Fruit fly (Drosophila melanogaster) whole organism, adult: ENCODE results near the gene CG32270.

Experiments
- CG11617 ChIP-seq: fragments of 200-800 bp; sonication (Bioruptor generic); optimal IDR thresholded peaks from 2 replicates; lab custom pipeline; 2017; ENCODE audit warnings: mild to moderate bottlenecking, missing biosample characterization, missing genetic modification reagents, missing genetic modification characterization
- CG12768 ChIP-seq: fragments of 200-800 bp; sonication (Bioruptor generic); optimal IDR thresholded peaks from 2 replicates; lab custom pipeline; 2017; ENCODE audit warnings: missing biosample characterization, missing genetic modification characterization, mild to moderate bottlenecking, moderate library complexity, missing genetic modification reagents
- CG14711 ChIP-seq: fragments of 200-800 bp; sonication (Bioruptor generic); optimal IDR thresholded peaks from 2 replicates; lab custom pipeline; 2018; ENCODE audit warnings: missing biosample characterization, mild to moderate bottlenecking, missing genetic modification characterization, moderate library complexity
- CG1620 ChIP-seq: fragments of 200-800 bp; sonication (Bioruptor generic); optimal IDR thresholded peaks from 2 replicates; lab custom pipeline; 2016; ENCODE audit warnings: missing biosample characterization, missing genetic modification characterization
- CG33017 ChIP-seq: fragments of 200-800 bp; sonication (Bioruptor generic); optimal IDR thresholded peaks from 2 replicates; lab custom pipeline; 2018; ENCODE audit warnings: missing biosample characterization, mild to moderate bottlenecking, missing genetic modification characterization, moderate library complexity
- CG5204 ChIP-seq: fragments of 200-800 bp; sonication (Bioruptor generic); optimal IDR thresholded peaks from 2 replicates; lab custom pipeline; 2016; ENCODE audit warnings: missing biosample characterization, missing genetic modification characterization
- CG7045 ChIP-seq: fragments of 200-800 bp; sonication (Bioruptor generic); optimal IDR thresholded peaks from 2 replicates; lab custom pipeline; 2017; ENCODE audit warnings: missing biosample characterization, mild to moderate bottlenecking, missing genetic modification characterization
- CG7101 ChIP-seq: fragments of 200-800 bp; sonication (Bioruptor generic); optimal IDR thresholded peaks from 2 replicates; lab custom pipeline; 2018; ENCODE audit warnings: missing biosample characterization, mild to moderate bottlenecking, missing genetic modification characterization, moderate library complexity
- Clk ChIP-seq: fragments of 200-800 bp; sonication (Bioruptor generic); optimal IDR thresholded peaks from 2 replicates; lab custom pipeline; 2017; ENCODE audit warnings: missing biosample characterization, missing genetic modification characterization
- Crg-1 ChIP-seq: fragments of 200-800 bp; sonication (Bioruptor generic); optimal IDR thresholded peaks from 2 replicates; lab custom pipeline; 2016; ENCODE audit warnings: missing biosample characterization, missing genetic modification characterization
- Hr96 ChIP-seq: fragments of 200-800 bp; sonication (Bioruptor generic); optimal IDR thresholded peaks from 2 replicates; lab custom pipeline; 2016; ENCODE audit warnings: missing biosample characterization, missing genetic modification characterization
- Mnt ChIP-seq: fragments of 200-800 bp; sonication (Bioruptor generic); optimal IDR thresholded peaks from 2 replicates; lab custom pipeline; 2016; ENCODE audit warnings: missing biosample characterization, mild to moderate bottlenecking, missing genetic modification characterization
- bab1 ChIP-seq: fragments of 200-800 bp; sonication (Bioruptor generic); optimal IDR thresholded peaks from 3 replicates; lab custom pipeline; 2019; ENCODE audit warnings: missing biosample characterization, mild to moderate bottlenecking, missing genetic modification characterization, moderate library complexity
- cic ChIP-seq: fragments of 200-800 bp; sonication (Bioruptor generic); optimal IDR thresholded peaks from 2 replicates; lab custom pipeline; 2017; ENCODE audit warnings: missing biosample characterization, mild to moderate bottlenecking, missing genetic modification characterization, moderate library complexity
- cnc ChIP-seq, 2 experiments: fragments of >200 bp; optimal IDR thresholded peaks; 2 replicates each; lab custom pipeline; 2017
- kay ChIP-seq: fragments of 200-800 bp; sonication (Bioruptor generic); peaks from one replicate; lab custom pipeline; 2016; ENCODE audit warnings: missing biosample characterization, missing genetic modification characterization, borderline replicate concordance
- ovo ChIP-seq: fragments of 200-800 bp; sonication (Bioruptor generic); optimal IDR thresholded peaks from 2 replicates; lab custom pipeline; 2016; ENCODE audit warnings: missing biosample characterization, missing genetic modification characterization
- pad ChIP-seq: fragments of 200-800 bp; sonication (Bioruptor generic); optimal IDR thresholded peaks from 3 replicates; lab custom pipeline; 2017; ENCODE audit warnings: missing biosample characterization, missing genetic modification characterization, mild to moderate bottlenecking, moderate library complexity, missing genetic modification reagents
- tj ChIP-seq: fragments of 200-800 bp; sonication (Bioruptor generic); optimal IDR thresholded peaks from 3 replicates; lab custom pipeline; 2017; ENCODE audit warnings: missing biosample characterization, mild to moderate bottlenecking, missing genetic modification characterization, moderate library complexity
- toe ChIP-seq: fragments of 200-800 bp; sonication (Bioruptor generic); optimal IDR thresholded peaks from 2 replicates; lab custom pipeline; 2016; ENCODE audit warnings: missing biosample characterization, missing genetic modification characterization

The CG32270 gene

DNA sequence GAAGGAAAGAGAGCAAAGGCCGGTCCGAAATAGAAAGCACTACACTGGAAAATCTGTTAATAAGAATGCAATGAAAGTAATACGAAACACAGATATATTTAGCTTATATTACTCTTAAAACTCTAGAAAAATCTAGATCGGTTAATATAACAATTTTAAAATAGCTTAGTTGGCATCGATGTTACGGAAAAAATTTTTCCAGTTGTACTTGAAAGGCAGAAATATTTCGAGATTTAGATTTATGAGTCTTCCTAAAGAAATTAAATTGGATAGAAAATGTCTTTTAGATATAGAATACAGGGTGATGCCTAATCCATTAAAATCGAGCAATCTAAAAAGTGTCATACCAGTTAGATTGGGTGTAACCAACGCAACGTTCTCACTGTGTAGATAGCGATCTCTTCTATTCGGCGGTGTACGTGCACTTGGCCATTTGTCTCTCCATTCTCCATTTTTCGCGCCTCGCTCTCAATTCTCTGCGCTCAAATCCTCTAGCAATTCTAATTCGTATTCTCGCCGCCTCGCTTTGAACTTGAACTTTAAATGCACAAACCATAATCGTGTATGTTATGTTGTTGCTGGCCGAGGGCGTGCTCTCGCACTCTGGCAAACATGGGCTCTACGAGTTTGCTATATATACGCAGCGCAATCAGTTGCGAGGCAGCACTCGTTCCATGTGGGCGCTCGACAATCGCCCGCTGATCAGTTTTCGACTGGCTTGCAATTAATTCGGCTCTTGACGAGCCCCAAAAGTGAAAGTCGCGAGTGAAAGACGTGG is 41.4 kb upstream of the CG32270 start:
- TF ChIP-seq Clk (GFP tag; lab: Kevin White, UChicago) (peak; percentile 87), cic (GFP tag; lab: Kevin White, UChicago) (peak; percentile 63), ovo (GFP tag; lab: Kevin White, UChicago) (peak; percentile 77), pad (peak; percentile 86), CG7045 (GFP tag; lab: Kevin White, UChicago) (peak; percentile 93), CG7101 (tag; lab: Kevin White, UChicago) (peak; percentile 92), bab1 (GFP tag; lab: Kevin White, UChicago) (peak; percentile 89), CG33017 (tag; lab: Kevin White, UChicago) (peak; percentile 86), CG11617 (GFP tag; lab: Kevin White, UChicago) (peak; percentile 98), Mnt (GFP tag; lab: Kevin White, UChicago) (peak; percentile 62), Hr96 (GFP tag; lab: Kevin White, UChicago) (peak; percentile 96), tj (GFP tag; lab: Kevin White, UChicago) (peak; percentile 78), CG1620 (GFP tag; lab: Kevin White, UChicago) (peak; percentile 94), CG14711 (peak; percentile 78), Crg-1 (GFP tag; lab: Kevin White, UChicago) (peak; percentile 81), kay (GFP tag; lab: Kevin White, UChicago) (peak; percentile 85), CG12768 (GFP tag; lab: Kevin White, UChicago) (peak; percentile 93), CG5204 (GFP tag; lab: Kevin White, UChicago) (peak; percentile 97), cnc (optimal IDR thresholded peaks at IDR 0.05; lab: Kevin White, UChicago) (no peak), toe (GFP tag; lab: Kevin White, UChicago) (peak; percentile 96)

DNA sequence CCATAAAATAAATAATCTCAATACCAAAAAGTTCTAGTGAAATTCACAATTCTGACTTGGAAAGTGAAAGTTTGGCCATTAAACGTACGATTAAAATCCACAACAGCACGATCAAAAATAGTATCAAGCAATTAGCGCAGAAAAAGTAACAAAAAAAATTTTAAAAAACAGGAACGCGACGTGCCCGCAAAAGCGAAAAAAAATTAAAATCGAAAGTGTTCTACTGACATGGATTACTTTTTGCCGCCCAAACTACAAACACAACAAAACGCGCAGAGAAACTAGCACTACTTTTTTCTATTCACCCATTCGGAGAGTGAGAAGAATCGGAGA is 40.8 kb upstream of the CG32270 start:
- TF ChIP-seq CG11617 (GFP tag; lab: Kevin White, UChicago) (no peak), pad (no peak), CG14711 (no peak), CG7101 (tag; lab: Kevin White, UChicago) (no peak), Clk (GFP tag; lab: Kevin White, UChicago) (no peak), Hr96 (GFP tag; lab: Kevin White, UChicago) (no peak), cnc (optimal IDR thresholded peaks at IDR 0.05; lab: Kevin White, UChicago) (no peak), CG12768 (GFP tag; lab: Kevin White, UChicago) (no peak), ovo (GFP tag; lab: Kevin White, UChicago) (no peak)

DNA sequence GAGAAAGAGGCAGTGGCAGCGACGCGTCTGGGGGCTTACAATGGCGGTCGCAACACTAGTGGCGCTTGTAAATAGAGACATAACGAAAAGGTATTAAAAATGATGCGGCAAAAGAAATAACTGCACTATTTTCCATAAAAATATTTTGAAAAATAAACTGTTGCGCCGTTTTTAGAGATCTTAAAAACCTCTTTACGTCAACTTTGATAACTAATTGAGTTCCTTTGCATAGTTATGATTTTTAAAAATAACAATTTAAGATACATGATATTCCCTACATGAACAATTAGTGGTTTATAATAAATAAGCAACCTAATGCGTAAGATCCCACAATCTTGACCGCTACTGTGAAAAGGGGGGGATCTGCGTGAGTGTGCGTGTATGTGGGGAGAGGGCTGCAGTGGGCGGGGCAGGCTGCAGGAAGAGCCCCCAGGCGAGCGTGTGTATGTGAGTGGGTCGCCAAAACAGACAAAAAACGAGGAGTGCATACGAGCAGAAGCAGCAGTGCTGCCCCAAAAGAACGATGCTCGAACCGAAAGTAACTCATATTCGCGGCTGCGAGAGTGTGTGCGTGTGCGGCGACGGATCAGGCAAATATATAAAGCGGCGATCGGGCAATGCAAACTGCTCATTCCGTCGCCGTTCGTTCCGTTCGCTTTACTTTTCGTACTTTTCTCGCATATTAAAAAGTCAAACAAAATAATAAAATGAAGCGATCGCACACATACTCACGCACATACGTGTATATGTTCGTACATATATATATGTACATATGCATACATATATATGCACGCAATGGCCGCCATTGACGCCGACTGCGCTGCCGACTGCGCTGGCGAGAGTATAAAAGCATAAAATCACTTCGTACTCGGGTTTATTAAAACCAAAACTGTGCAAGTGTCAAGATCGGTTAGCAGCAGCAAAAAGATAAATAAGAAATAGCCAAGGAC is 40.2 kb upstream of the CG32270 start:
- peak; percentile 36 for TF ChIP-seq CG11617 (GFP tag; lab: Kevin White, UChicago)
- TF ChIP-seq CG7101 (tag; lab: Kevin White, UChicago), result no peak
- no peak for TF ChIP-seq CG33017 (tag; lab: Kevin White, UChicago)
- no peak for TF ChIP-seq cic (GFP tag; lab: Kevin White, UChicago)
- no peak for TF ChIP-seq CG12768 (GFP tag; lab: Kevin White, UChicago)
- peak; percentile 10 for TF ChIP-seq CG14711
- no peak for TF ChIP-seq ovo (GFP tag; lab: Kevin White, UChicago)
- TF ChIP-seq Clk (GFP tag; lab: Kevin White, UChicago), result no peak
- TF ChIP-seq CG5204 (GFP tag; lab: Kevin White, UChicago), result peak; percentile 1
- TF ChIP-seq kay (GFP tag; lab: Kevin White, UChicago), result no peak
- TF ChIP-seq bab1 (GFP tag; lab: Kevin White, UChicago), result peak; percentile 58
- TF ChIP-seq Hr96 (GFP tag; lab: Kevin White, UChicago), result no peak
- TF ChIP-seq tj (GFP tag; lab: Kevin White, UChicago), result peak; percentile 11
- no peak for TF ChIP-seq cnc (optimal IDR thresholded peaks at IDR 0.05; lab: Kevin White, UChicago)
- no peak for TF ChIP-seq toe (GFP tag; lab: Kevin White, UChicago)
- TF ChIP-seq pad, result peak; percentile 47
- no peak for TF ChIP-seq CG7045 (GFP tag; lab: Kevin White, UChicago)

DNA sequence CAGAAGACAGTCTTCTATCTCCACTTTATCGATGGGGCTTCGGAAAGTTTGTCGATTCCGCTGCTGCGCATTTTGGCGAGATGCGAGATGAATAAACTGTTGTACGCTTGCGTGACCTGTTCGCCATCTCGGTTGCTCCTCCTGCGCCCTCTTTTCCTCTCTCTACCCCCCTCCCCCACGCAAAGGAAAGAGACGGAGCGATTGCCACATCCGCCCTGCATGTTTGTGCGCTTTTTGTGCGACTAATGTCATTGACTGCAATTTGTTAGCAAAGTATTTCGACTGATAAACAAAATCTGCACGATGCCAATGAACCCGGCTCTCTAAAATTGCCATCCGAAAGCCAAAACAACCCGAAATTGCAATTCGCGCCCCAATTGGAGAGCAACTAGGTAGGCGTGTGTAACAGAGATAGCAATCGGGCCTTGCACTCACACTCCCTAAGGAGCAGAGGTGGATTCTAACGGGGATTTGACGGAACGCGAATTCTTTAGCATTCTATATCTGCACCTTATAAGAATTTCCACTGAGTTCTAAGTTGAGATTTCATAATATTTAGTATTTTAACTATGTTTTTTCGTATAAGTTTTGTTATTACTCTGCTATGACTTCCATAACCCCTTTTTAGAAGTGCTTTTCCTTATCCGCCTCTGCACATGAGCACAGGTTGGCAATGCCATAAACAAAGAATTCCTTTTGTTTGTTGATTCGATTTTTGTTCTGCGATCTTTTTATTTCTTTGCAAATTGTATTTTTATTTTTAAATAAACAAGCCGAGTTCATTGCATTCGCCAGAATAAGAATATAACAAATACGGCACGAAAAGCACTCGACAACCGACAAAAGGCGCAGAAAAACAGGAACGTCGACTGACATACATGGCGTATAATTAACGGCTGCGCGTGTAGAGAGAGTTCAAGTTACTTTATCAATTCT is 38.6 kb upstream of the CG32270 start, which contains the start of gene CG43389:
TSS of gene CG43389 (plus strand) at position 886 of the 936 bp plus-strand sequence.
- TF ChIP-seq kay (GFP tag; lab: Kevin White, UChicago) (no peak), tj (GFP tag; lab: Kevin White, UChicago) (no peak), CG14711 (no peak), ovo (GFP tag; lab: Kevin White, UChicago) (no peak), CG11617 (GFP tag; lab: Kevin White, UChicago) (peak; percentile 32), cic (GFP tag; lab: Kevin White, UChicago) (no peak), Clk (GFP tag; lab: Kevin White, UChicago) (no peak), CG1620 (GFP tag; lab: Kevin White, UChicago) (no peak)
